Fruit fly (Drosophila melanogaster): Measurements from ENCODE around the gene RpS19a.

- TF ChIP-seq usp (GFP tag; optimal IDR thresholded peaks at IDR 0.05) (no peak), psq (optimal IDR thresholded peaks at IDR 0.05) (no peak), CG8478 (optimal IDR thresholded peaks at IDR 0.05) (no peak), EcR (GFP tag; optimal IDR thresholded peaks at IDR 0.05) (no peak)
Observed at dm6 chrX:16651098-16651497, 13.4 kb downstream of the RpS19a start, which contains the start of the genes CG32573 and CG42512.

Measured in whole organism.